Worm (Caenorhabditis elegans) whole organism, L4/young adult: ENCODE data around the gene nap-1.

Experiments
- dao-5 ChIP-seq: sonication (generic microtip); optimal IDR thresholded peaks from 2 replicates; lab custom pipeline; 2016; ENCODE audit warnings: missing genotype, missing genetic modification characterization, moderate library complexity, missing compliant biosample characterization
- him-1 ChIP-seq: sonication (generic microtip); optimal IDR thresholded peaks from 2 replicates; lab custom pipeline; 2016; ENCODE audit warnings: missing genotype, missing genetic modification reagents, missing genetic modification characterization, missing compliant biosample characterization

DNA sequence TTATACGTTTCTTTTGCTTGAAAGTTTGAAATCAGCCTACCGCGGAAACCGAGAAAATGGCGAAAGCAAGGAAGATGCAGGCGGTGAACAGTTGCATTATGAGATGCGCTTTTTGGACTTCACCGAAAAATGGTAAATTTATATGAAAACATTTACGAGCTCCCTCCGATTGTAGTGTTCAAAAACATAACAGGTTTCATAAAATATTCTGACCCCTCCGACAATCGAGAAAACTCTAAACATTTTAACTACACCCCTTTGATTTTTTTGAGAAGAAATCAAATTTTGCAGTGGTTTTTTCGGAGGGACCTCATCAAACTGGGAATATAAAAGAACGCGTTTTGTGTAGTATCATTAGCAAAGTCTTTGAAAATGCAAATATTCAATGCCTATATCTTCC lies 32.1 kb downstream of the nap-1 start, which contains the start of the genes F17E9.18 and F17E9.15:
- no peak for TF ChIP-seq him-1
- no peak for TF ChIP-seq dao-5 (tag; lab: Kevin White, UChicago)
